Worm (Caenorhabditis elegans) whole organism, late embryonic: ENCODE data around the gene lgc-24.

Experiments used
- elt-4 ChIP-seq: sonication (generic microtip); optimal IDR thresholded peaks from 2 replicates; lab custom pipeline; 2016; ENCODE audit warnings: missing genetic modification characterization, missing compliant biosample characterization
- eyg-1 ChIP-seq: sonication (generic microtip); optimal IDR thresholded peaks from 2 replicates; lab custom pipeline; 2016; ENCODE audit warnings: missing genotype, missing genetic modification characterization, missing compliant biosample characterization
- nhr-11 ChIP-seq: fragments of 150-350 bp; optimal IDR thresholded peaks from 2 replicates; lab custom pipeline; 2014; ENCODE audit warnings: missing biosample characterization, missing genetic modification characterization
- npax-4 ChIP-seq: sonication (generic microtip); optimal IDR thresholded peaks from 2 replicates; lab custom pipeline; 2016; ENCODE audit warnings: missing genetic modification characterization, missing compliant biosample characterization
- tbx-2 ChIP-seq: sonication (generic microtip); optimal IDR thresholded peaks from 2 replicates; lab custom pipeline; 2016; ENCODE audit warnings: missing genetic modification characterization, missing compliant biosample characterization
- unc-42 ChIP-seq: sonication (generic microtip); optimal IDR thresholded peaks from 2 replicates; lab custom pipeline; 2016; ENCODE audit warnings: missing genotype, missing genetic modification characterization, missing compliant biosample characterization

- TF ChIP-seq elt-4 (tag; lab: Kevin White, UChicago): no peak
- no peak for TF ChIP-seq eyg-1 (tag; lab: Kevin White, UChicago)
- TF ChIP-seq npax-4: no peak
- TF ChIP-seq unc-42 (tag; lab: Kevin White, UChicago): no peak
- no peak for TF ChIP-seq tbx-2 (tag; lab: Kevin White, UChicago)
- TF ChIP-seq nhr-11 (tag; lab: Kevin White, UChicago): no peak
These were observed 35.4 kb downstream of the lgc-24 start, which contains the start of gene W03G11.3 for ce11 chrX:12103712-12104111.
